Worm (Caenorhabditis elegans) whole organism, L2 larva: ENCODE data around the gene F31E8.4.

ENCODE experiments used
- C34F6.9 ChIP-seq: fragments of 150-350 bp; optimal IDR thresholded peaks from 2 replicates; lab custom pipeline; 2014; ENCODE audit warnings: missing biosample characterization, missing genetic modification characterization
- F13H6.1 ChIP-seq: sonication (generic microtip); optimal IDR thresholded peaks from 2 replicates; lab custom pipeline; 2016; ENCODE audit warnings: missing genetic modification characterization, missing compliant biosample characterization
- R02D3.7 ChIP-seq: fragments of 150-350 bp; optimal IDR thresholded peaks from 2 replicates; lab custom pipeline; 2014; ENCODE audit warnings: missing biosample characterization, missing genetic modification characterization
- Y55F3AM.14 ChIP-seq: fragments of 200-800 bp; sonication (Bioruptor generic); optimal IDR thresholded peaks from 2 replicates; lab custom pipeline; 2018; ENCODE audit warnings: mild to moderate bottlenecking, missing genetic modification characterization, missing compliant biosample characterization
- ZK546.5 ChIP-seq: sonication (generic microtip); optimal IDR thresholded peaks from 2 replicates; lab custom pipeline; 2017; ENCODE audit warnings: missing biosample characterization, missing genetic modification characterization
- alr-1 ChIP-seq: fragments of 150-350 bp; optimal IDR thresholded peaks from 2 replicates; lab custom pipeline; 2014; ENCODE audit warnings: missing biosample characterization, missing genetic modification characterization
- aly-2 ChIP-seq: fragments of 150-350 bp; optimal IDR thresholded peaks from 2 replicates; lab custom pipeline; 2014; ENCODE audit warnings: missing biosample characterization, missing genetic modification characterization
- ama-1 ChIP-seq: fragments of 150-350 bp; optimal IDR thresholded peaks from 2 replicates; lab custom pipeline; 2018; ENCODE audit warnings: inconsistent platforms
- blmp-1 ChIP-seq: sonication (generic microtip); optimal IDR thresholded peaks from 2 replicates; lab custom pipeline; 2017; ENCODE audit warnings: missing genetic modification characterization, mild to moderate bottlenecking, missing compliant biosample characterization, antibody characterized with exemption, moderate library complexity; ENCODE audit not compliant: insufficient read depth
- ceh-16 ChIP-seq: fragments of 150-350 bp; optimal IDR thresholded peaks from 2 replicates; lab custom pipeline; 2014; ENCODE audit warnings: missing biosample characterization, missing genetic modification characterization
- ceh-82 ChIP-seq: fragments of 150-350 bp; optimal IDR thresholded peaks from 2 replicates; lab custom pipeline; 2014; ENCODE audit warnings: missing biosample characterization, missing genetic modification characterization
- crh-2 ChIP-seq: sonication (generic microtip); optimal IDR thresholded peaks from 2 replicates; lab custom pipeline; 2017; ENCODE audit warnings: missing biosample characterization, missing genetic modification characterization
- dmd-4 ChIP-seq: sonication (generic microtip); optimal IDR thresholded peaks from 2 replicates; lab custom pipeline; 2017; ENCODE audit warnings: missing biosample characterization, missing genetic modification characterization
- egl-27 ChIP-seq: sonication (generic microtip); optimal IDR thresholded peaks from 3 replicates; lab custom pipeline; 2017; ENCODE audit warnings: missing biosample characterization, missing genetic modification reagents, missing genetic modification characterization
- elt-1 ChIP-seq: fragments of 150-350 bp; optimal IDR thresholded peaks from 2 replicates; lab custom pipeline; 2014; ENCODE audit warnings: missing biosample characterization, missing genetic modification characterization
- elt-3 ChIP-seq: sonication (generic microtip); optimal IDR thresholded peaks from 2 replicates; lab custom pipeline; 2017; ENCODE audit warnings: missing biosample characterization, missing genetic modification characterization
- fos-1 ChIP-seq: fragments of 150-350 bp; optimal IDR thresholded peaks from 2 replicates; lab custom pipeline; 2014; ENCODE audit warnings: missing biosample characterization, missing genetic modification characterization
- gmeb-1 ChIP-seq: fragments of 150-350 bp; optimal IDR thresholded peaks from 2 replicates; lab custom pipeline; 2014; ENCODE audit warnings: missing biosample characterization, missing genetic modification characterization
- lin-11 ChIP-seq: fragments of 150-350 bp; sonication (generic microtip); optimal IDR thresholded peaks from 2 replicates; lab custom pipeline; 2014; ENCODE audit warnings: missing biosample characterization, missing genetic modification characterization, inconsistent platforms, mixed read lengths
- lin-13 ChIP-seq: fragments of 150-350 bp; optimal IDR thresholded peaks from 2 replicates; lab custom pipeline; 2014; ENCODE audit warnings: missing biosample characterization, missing genetic modification reagents, missing genetic modification characterization
- lin-39 ChIP-seq: fragments of 150-350 bp; optimal IDR thresholded peaks from 2 replicates; lab custom pipeline; 2014; ENCODE audit warnings: missing biosample characterization, missing genetic modification reagents, missing genetic modification characterization
- lsy-2 ChIP-seq, 2 experiments: fragments of 150-350 bp in 1 of 2; sonication (generic microtip) in 1 of 2; optimal IDR thresholded peaks; 2 replicates each; lab custom pipeline; 2014 to 2017; ENCODE audit warnings: missing biosample characterization in 2 of 2, missing genetic modification characterization in 2 of 2
- mab-5 ChIP-seq: fragments of 150-350 bp; optimal IDR thresholded peaks from 2 replicates; lab custom pipeline; 2014; ENCODE audit warnings: missing biosample characterization, missing genetic modification characterization
- mbf-1 ChIP-seq: sonication (generic microtip); optimal IDR thresholded peaks from 2 replicates; lab custom pipeline; 2017; ENCODE audit warnings: missing biosample characterization, missing genetic modification characterization
- mdl-1 ChIP-seq, 2 experiments: fragments of 150-350 bp in 1 of 2; sonication (generic microtip) in 1 of 2; optimal IDR thresholded peaks; 2 replicates each; lab custom pipeline; 2017; ENCODE audit warnings: missing biosample characterization in 2 of 2, missing genetic modification characterization in 2 of 2
- nhr-10 ChIP-seq: sonication (generic microtip); optimal IDR thresholded peaks from 2 replicates; lab custom pipeline; 2017; ENCODE audit warnings: missing biosample characterization, missing genetic modification characterization
- nhr-11 ChIP-seq: fragments of 150-350 bp; optimal IDR thresholded peaks from 2 replicates; lab custom pipeline; 2014; ENCODE audit warnings: missing biosample characterization, missing genetic modification characterization
- nhr-12 ChIP-seq: fragments of 150-350 bp; optimal IDR thresholded peaks from 2 replicates; lab custom pipeline; 2014; ENCODE audit warnings: missing biosample characterization, missing genetic modification characterization
- nhr-129 ChIP-seq: fragments of 150-350 bp; optimal IDR thresholded peaks from 2 replicates; lab custom pipeline; 2014; ENCODE audit warnings: missing biosample characterization, missing genetic modification characterization
- nhr-21 ChIP-seq: fragments of 150-350 bp; optimal IDR thresholded peaks from 2 replicates; lab custom pipeline; 2014; ENCODE audit warnings: missing biosample characterization, missing genetic modification characterization
- nhr-23 ChIP-seq: fragments of 150-350 bp; optimal IDR thresholded peaks from 2 replicates; lab custom pipeline; 2014; ENCODE audit warnings: missing biosample characterization, missing genetic modification reagents, missing genetic modification characterization
- nhr-237 ChIP-seq: fragments of 150-350 bp; optimal IDR thresholded peaks from 2 replicates; lab custom pipeline; 2014; ENCODE audit warnings: missing biosample characterization, missing genetic modification characterization
- nhr-25 ChIP-seq: fragments of 150-350 bp; sonication (generic microtip); optimal IDR thresholded peaks from 3 replicates; lab custom pipeline; 2014; ENCODE audit warnings: missing biosample characterization, missing genetic modification characterization
- nhr-6 ChIP-seq: fragments of 150-350 bp; optimal IDR thresholded peaks from 2 replicates; lab custom pipeline; 2014; ENCODE audit warnings: missing biosample characterization, missing genetic modification characterization
- nhr-77 ChIP-seq: fragments of 150-350 bp; optimal IDR thresholded peaks from 2 replicates; lab custom pipeline; 2014; ENCODE audit warnings: missing biosample characterization, missing genetic modification characterization
- peb-1 ChIP-seq: fragments of 150-350 bp; optimal IDR thresholded peaks from 2 replicates; lab custom pipeline; 2014; ENCODE audit warnings: missing biosample characterization, missing genetic modification characterization
- sem-4 ChIP-seq: fragments of 150-350 bp; optimal IDR thresholded peaks from 2 replicates; lab custom pipeline; 2014; ENCODE audit warnings: missing biosample characterization, missing genetic modification reagents, missing genetic modification characterization
- skn-1 ChIP-seq: sonication (generic microtip); optimal IDR thresholded peaks from 2 replicates; lab custom pipeline; 2017; ENCODE audit warnings: missing biosample characterization, missing genetic modification characterization
- sma-3 ChIP-seq: sonication (generic microtip); optimal IDR thresholded peaks from 2 replicates; lab custom pipeline; 2016; ENCODE audit warnings: missing genetic modification reagents, missing genetic modification characterization, missing compliant biosample characterization
- sma-9 ChIP-seq, 2 experiments: fragments of 150-350 bp in 1 of 2; sonication (generic microtip) in 1 of 2; optimal IDR thresholded peaks; 2 replicates each; lab custom pipeline; 2014 to 2016; ENCODE audit warnings: missing genetic modification characterization in 2 of 2, mild to moderate bottlenecking in 1 of 2, missing biosample characterization in 1 of 2, missing compliant biosample characterization in 1 of 2, missing genetic modification reagents in 1 of 2, moderate library complexity in 1 of 2
- snpc-4 ChIP-seq: fragments of 150-350 bp; optimal IDR thresholded peaks from 2 replicates; lab custom pipeline; 2014; ENCODE audit warnings: missing biosample characterization, missing genetic modification characterization
- unc-39 ChIP-seq: fragments of 150-350 bp; optimal IDR thresholded peaks from 2 replicates; lab custom pipeline; 2014; ENCODE audit warnings: missing biosample characterization, missing genetic modification characterization
- unc-55 ChIP-seq: fragments of 150-350 bp; sonication (generic microtip); optimal IDR thresholded peaks from 3 replicates; lab custom pipeline; 2014; ENCODE audit warnings: missing biosample characterization, missing genetic modification reagents, missing genetic modification characterization
- unc-62 ChIP-seq: fragments of 150-350 bp; optimal IDR thresholded peaks from 2 replicates; lab custom pipeline; 2014; ENCODE audit warnings: missing biosample characterization, missing genetic modification reagents, missing genetic modification characterization
- zag-1 ChIP-seq: fragments of 150-350 bp; optimal IDR thresholded peaks from 2 replicates; lab custom pipeline; 2014; ENCODE audit warnings: missing biosample characterization, missing genetic modification characterization
- ztf-1 ChIP-seq: fragments of 200-800 bp; sonication (Bioruptor generic); conservative IDR thresholded peaks from 2 replicates; pipeline ENCODE4 v1.3.6; 2022; ENCODE audit warnings: missing genetic modification characterization, missing compliant biosample characterization
- ztf-11 ChIP-seq: sonication (generic microtip); optimal IDR thresholded peaks from 2 replicates; lab custom pipeline; 2017; ENCODE audit warnings: missing biosample characterization, missing genetic modification characterization
- ztf-4 ChIP-seq: fragments of 150-350 bp; optimal IDR thresholded peaks from 2 replicates; lab custom pipeline; 2014; ENCODE audit warnings: missing biosample characterization, missing genetic modification characterization

F31E8.4 gene

DNA sequence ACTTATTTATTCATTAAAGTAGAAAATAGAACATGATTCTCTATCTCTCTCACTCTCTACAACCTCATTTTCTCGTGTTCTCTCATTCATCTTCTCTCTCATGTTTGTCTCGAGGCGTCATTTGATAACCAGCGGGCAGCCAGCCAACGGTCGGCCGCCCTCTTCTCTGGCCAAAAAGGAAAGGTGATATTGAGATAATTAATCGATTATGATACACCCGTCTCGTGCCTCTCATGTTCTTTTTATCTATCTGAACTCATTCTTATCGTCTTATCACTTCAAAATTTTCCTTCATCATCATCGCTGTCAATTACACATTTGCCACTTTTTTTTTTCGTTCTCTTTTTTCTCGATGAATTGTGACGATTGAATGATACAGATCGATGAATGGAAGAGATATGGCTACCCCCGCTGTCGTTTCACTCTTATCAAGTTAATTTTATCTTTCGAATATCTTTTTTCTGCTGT lies 42.7 kb upstream of the F31E8.4 start (continued):
- no peak for TF ChIP-seq ZK546.5 (tag; lab: Kevin White, UChicago)
- no peak for TF ChIP-seq alr-1 (tag; lab: Kevin White, UChicago)

DNA sequence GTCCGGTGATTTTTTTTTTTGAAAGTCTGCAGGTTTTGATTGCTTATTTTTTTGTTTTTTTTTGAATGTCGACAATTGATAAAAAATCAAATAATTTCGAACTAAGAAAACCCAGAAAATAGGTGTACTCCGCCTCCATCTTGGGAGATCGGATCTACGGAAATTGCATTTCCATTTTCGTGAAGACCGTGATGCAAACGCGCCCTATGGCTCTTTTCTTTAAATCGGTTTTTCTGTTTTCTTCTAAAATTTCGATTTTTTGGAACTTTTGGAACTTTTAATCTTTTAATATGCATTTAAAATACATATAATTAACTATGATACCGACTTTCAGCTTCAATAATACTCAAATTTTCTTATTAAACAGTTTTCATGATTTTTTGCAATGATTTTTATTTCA lies 42.1 kb upstream of the F31E8.4 start:
- no peak for TF ChIP-seq ceh-16 (tag; lab: Kevin White, UChicago)
- TF ChIP-seq blmp-1 (tag; lab: Kevin White, UChicago), result no peak
- TF ChIP-seq mbf-1 (tag; lab: Kevin White, UChicago), result no peak
- TF ChIP-seq unc-55, result peak; percentile 27
- TF ChIP-seq aly-2 (tag; lab: Kevin White, UChicago), result no peak
- no peak for TF ChIP-seq C34F6.9 (tag; lab: Kevin White, UChicago)
- TF ChIP-seq mab-5 (tag; lab: Kevin White, UChicago), result no peak
- TF ChIP-seq sma-3 (GFP tag; lab: Kevin White, UChicago), result no peak

DNA sequence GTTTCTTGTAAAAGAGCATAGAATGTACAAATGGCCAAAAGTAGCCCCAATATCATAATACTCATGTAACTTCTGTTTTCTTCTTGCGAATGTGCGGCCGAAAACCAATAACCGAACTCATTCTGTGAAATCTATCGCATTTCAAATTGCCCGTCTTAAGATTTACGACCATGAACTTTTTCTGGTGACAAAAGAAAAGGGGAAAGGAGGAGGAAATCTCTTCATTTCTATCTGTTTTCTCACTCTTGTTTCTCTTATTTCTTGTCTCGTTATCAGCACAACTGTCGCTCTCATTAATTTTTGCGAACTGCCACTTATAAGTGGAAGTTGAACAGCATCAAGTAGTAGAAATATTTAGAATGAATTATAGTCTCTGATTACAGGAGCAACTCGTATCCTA lies 41.1 kb upstream of the F31E8.4 start:
- TF ChIP-seq mbf-1 (tag; lab: Kevin White, UChicago) (no peak), ztf-1 (GFP tag; lab: Robert Waterston, UW) (no peak), blmp-1 (tag; lab: Kevin White, UChicago) (peak; percentile 89), nhr-6 (tag; lab: Kevin White, UChicago) (no peak), ztf-4 (tag; lab: Kevin White, UChicago) (no peak), elt-3 (tag; lab: Kevin White, UChicago) (no peak), crh-2 (tag; lab: Kevin White, UChicago) (peak; percentile 13), sma-9 (GFP tag; optimal IDR thresholded peaks at IDR 0.05; lab: Kevin White, UChicago) (peak; percentile 75), sma-9 (tag; optimal IDR thresholded peaks at IDR 0.05; lab: Kevin White, UChicago) (no peak), zag-1 (tag; lab: Kevin White, UChicago) (no peak), unc-39 (tag; lab: Kevin White, UChicago) (no peak), lin-13 (GFP tag; lab: Kevin White, UChicago) (peak; percentile 13), ceh-16 (tag; lab: Kevin White, UChicago) (no peak), nhr-129 (tag; lab: Kevin White, UChicago) (peak; percentile 49), sma-3 (GFP tag; lab: Kevin White, UChicago) (no peak), gmeb-1 (tag; lab: Kevin White, UChicago) (no peak), peb-1 (no peak), lin-39 (tag; lab: Kevin White, UChicago) (no peak), nhr-10 (tag; lab: Kevin White, UChicago) (no peak), nhr-11 (tag; lab: Kevin White, UChicago) (no peak), lin-11 (tag; lab: Kevin White, UChicago) (no peak), R02D3.7 (no peak), ceh-82 (tag; lab: Kevin White, UChicago) (no peak), ama-1 (lab: Kevin White, UChicago) (no peak), mdl-1 (tag; optimal IDR thresholded peaks at IDR 0.05; lab: Kevin White, UChicago) (no peak), aly-2 (tag; lab: Kevin White, UChicago) (no peak), nhr-25 (tag; lab: Kevin White, UChicago) (peak; percentile 19), nhr-237 (tag; lab: Kevin White, UChicago) (no peak), snpc-4 (tag; lab: Kevin White, UChicago) (no peak), nhr-12 (tag; lab: Kevin White, UChicago) (no peak), skn-1 (tag; lab: Kevin White, UChicago) (no peak), ZK546.5 (tag; lab: Kevin White, UChicago) (no peak), elt-1 (tag; lab: Kevin White, UChicago) (no peak), C34F6.9 (tag; lab: Kevin White, UChicago) (no peak), unc-62 (GFP tag; lab: Kevin White, UChicago) (no peak), unc-55 (no peak), Y55F3AM.14 (GFP tag; lab: Kevin White, UChicago) (no peak), F13H6.1 (peak; percentile 51), sem-4 (tag; lab: Kevin White, UChicago) (peak; percentile 45), ztf-11 (tag; lab: Kevin White, UChicago) (no peak), nhr-21 (tag; lab: Kevin White, UChicago) (no peak), nhr-23 (no peak), fos-1 (tag; lab: Kevin White, UChicago) (peak; percentile 26), alr-1 (tag; lab: Kevin White, UChicago) (no peak), mab-5 (tag; lab: Kevin White, UChicago) (peak; percentile 39), nhr-77 (tag; lab: Kevin White, UChicago) (no peak), egl-27 (tag; lab: Kevin White, UChicago) (peak; percentile 87), lsy-2 (tag; optimal IDR thresholded peaks at IDR 0.05; lab: Kevin White, UChicago) (peak in 1 of 2 experiments; percentile 28), dmd-4 (tag; lab: Kevin White, UChicago) (no peak)
- TF ChIP-seq, all 48 proteins: peak for 12
